Worm (Caenorhabditis elegans): ENCODE data around the gene H12C20.7.

- TF ChIP-seq ceh-16 (tag; optimal IDR thresholded peaks at IDR 0.05) (no peak), jun-1 (tag; optimal IDR thresholded peaks at IDR 0.05) (no peak), nhr-12 (tag; optimal IDR thresholded peaks at IDR 0.05) (no peak), R02D3.7 (tag; optimal IDR thresholded peaks at IDR 0.05) (no peak), zag-1 (tag; optimal IDR thresholded peaks at IDR 0.05) (no peak), lin-15B (tag; optimal IDR thresholded peaks at IDR 0.05) (no peak), elt-2 (tag; optimal IDR thresholded peaks at IDR 0.05) (no peak), fos-1 (tag; optimal IDR thresholded peaks at IDR 0.05) (no peak)
These were observed 47.3 kb upstream of the H12C20.7 start for ce11 chrV:11620081-11620480.
